Worm (Caenorhabditis elegans) whole organism, L2 larva: ENCODE measurements around the gene T22D1.1.

Experiments used
- C34F6.9 ChIP-seq: fragments of 150-350 bp; optimal IDR thresholded peaks from 2 replicates; lab custom pipeline; 2014; ENCODE audit warnings: missing biosample characterization, missing genetic modification characterization
- F13H6.1 ChIP-seq: sonication (generic microtip); optimal IDR thresholded peaks from 2 replicates; lab custom pipeline; 2016; ENCODE audit warnings: missing genetic modification characterization, missing compliant biosample characterization
- R02D3.7 ChIP-seq: fragments of 150-350 bp; optimal IDR thresholded peaks from 2 replicates; lab custom pipeline; 2014; ENCODE audit warnings: missing biosample characterization, missing genetic modification characterization
- Y55F3AM.14 ChIP-seq: fragments of 200-800 bp; sonication (Bioruptor generic); optimal IDR thresholded peaks from 2 replicates; lab custom pipeline; 2018; ENCODE audit warnings: mild to moderate bottlenecking, missing genetic modification characterization, missing compliant biosample characterization
- ZK546.5 ChIP-seq: sonication (generic microtip); optimal IDR thresholded peaks from 2 replicates; lab custom pipeline; 2017; ENCODE audit warnings: missing biosample characterization, missing genetic modification characterization
- alr-1 ChIP-seq: fragments of 150-350 bp; optimal IDR thresholded peaks from 2 replicates; lab custom pipeline; 2014; ENCODE audit warnings: missing biosample characterization, missing genetic modification characterization
- aly-2 ChIP-seq: fragments of 150-350 bp; optimal IDR thresholded peaks from 2 replicates; lab custom pipeline; 2014; ENCODE audit warnings: missing biosample characterization, missing genetic modification characterization
- ama-1 ChIP-seq: fragments of 150-350 bp; optimal IDR thresholded peaks from 2 replicates; lab custom pipeline; 2018; ENCODE audit warnings: inconsistent platforms
- blmp-1 ChIP-seq: sonication (generic microtip); optimal IDR thresholded peaks from 2 replicates; lab custom pipeline; 2017; ENCODE audit warnings: missing genetic modification characterization, mild to moderate bottlenecking, missing compliant biosample characterization, antibody characterized with exemption, moderate library complexity; ENCODE audit not compliant: insufficient read depth
- ceh-16 ChIP-seq: fragments of 150-350 bp; optimal IDR thresholded peaks from 2 replicates; lab custom pipeline; 2014; ENCODE audit warnings: missing biosample characterization, missing genetic modification characterization
- ceh-82 ChIP-seq: fragments of 150-350 bp; optimal IDR thresholded peaks from 2 replicates; lab custom pipeline; 2014; ENCODE audit warnings: missing biosample characterization, missing genetic modification characterization
- crh-2 ChIP-seq: sonication (generic microtip); optimal IDR thresholded peaks from 2 replicates; lab custom pipeline; 2017; ENCODE audit warnings: missing biosample characterization, missing genetic modification characterization
- dmd-4 ChIP-seq: sonication (generic microtip); optimal IDR thresholded peaks from 2 replicates; lab custom pipeline; 2017; ENCODE audit warnings: missing biosample characterization, missing genetic modification characterization
- egl-27 ChIP-seq: sonication (generic microtip); optimal IDR thresholded peaks from 3 replicates; lab custom pipeline; 2017; ENCODE audit warnings: missing biosample characterization, missing genetic modification reagents, missing genetic modification characterization
- elt-1 ChIP-seq: fragments of 150-350 bp; optimal IDR thresholded peaks from 2 replicates; lab custom pipeline; 2014; ENCODE audit warnings: missing biosample characterization, missing genetic modification characterization
- elt-3 ChIP-seq: sonication (generic microtip); optimal IDR thresholded peaks from 2 replicates; lab custom pipeline; 2017; ENCODE audit warnings: missing biosample characterization, missing genetic modification characterization
- fos-1 ChIP-seq: fragments of 150-350 bp; optimal IDR thresholded peaks from 2 replicates; lab custom pipeline; 2014; ENCODE audit warnings: missing biosample characterization, missing genetic modification characterization
- gmeb-1 ChIP-seq: fragments of 150-350 bp; optimal IDR thresholded peaks from 2 replicates; lab custom pipeline; 2014; ENCODE audit warnings: missing biosample characterization, missing genetic modification characterization
- lin-11 ChIP-seq: fragments of 150-350 bp; sonication (generic microtip); optimal IDR thresholded peaks from 2 replicates; lab custom pipeline; 2014; ENCODE audit warnings: missing biosample characterization, missing genetic modification characterization, inconsistent platforms, mixed read lengths
- lin-13 ChIP-seq: fragments of 150-350 bp; optimal IDR thresholded peaks from 2 replicates; lab custom pipeline; 2014; ENCODE audit warnings: missing biosample characterization, missing genetic modification reagents, missing genetic modification characterization
- lin-39 ChIP-seq: fragments of 150-350 bp; optimal IDR thresholded peaks from 2 replicates; lab custom pipeline; 2014; ENCODE audit warnings: missing biosample characterization, missing genetic modification reagents, missing genetic modification characterization
- lsy-2 ChIP-seq, 2 experiments: fragments of 150-350 bp in 1 of 2; sonication (generic microtip) in 1 of 2; optimal IDR thresholded peaks; 2 replicates each; lab custom pipeline; 2014 to 2017; ENCODE audit warnings: missing biosample characterization in 2 of 2, missing genetic modification characterization in 2 of 2
- mab-5 ChIP-seq: fragments of 150-350 bp; optimal IDR thresholded peaks from 2 replicates; lab custom pipeline; 2014; ENCODE audit warnings: missing biosample characterization, missing genetic modification characterization
- mbf-1 ChIP-seq: sonication (generic microtip); optimal IDR thresholded peaks from 2 replicates; lab custom pipeline; 2017; ENCODE audit warnings: missing biosample characterization, missing genetic modification characterization
- mdl-1 ChIP-seq, 2 experiments: fragments of 150-350 bp in 1 of 2; sonication (generic microtip) in 1 of 2; optimal IDR thresholded peaks; 2 replicates each; lab custom pipeline; 2017; ENCODE audit warnings: missing biosample characterization in 2 of 2, missing genetic modification characterization in 2 of 2
- nhr-10 ChIP-seq: sonication (generic microtip); optimal IDR thresholded peaks from 2 replicates; lab custom pipeline; 2017; ENCODE audit warnings: missing biosample characterization, missing genetic modification characterization
- nhr-11 ChIP-seq: fragments of 150-350 bp; optimal IDR thresholded peaks from 2 replicates; lab custom pipeline; 2014; ENCODE audit warnings: missing biosample characterization, missing genetic modification characterization
- nhr-12 ChIP-seq: fragments of 150-350 bp; optimal IDR thresholded peaks from 2 replicates; lab custom pipeline; 2014; ENCODE audit warnings: missing biosample characterization, missing genetic modification characterization
- nhr-129 ChIP-seq: fragments of 150-350 bp; optimal IDR thresholded peaks from 2 replicates; lab custom pipeline; 2014; ENCODE audit warnings: missing biosample characterization, missing genetic modification characterization
- nhr-21 ChIP-seq: fragments of 150-350 bp; optimal IDR thresholded peaks from 2 replicates; lab custom pipeline; 2014; ENCODE audit warnings: missing biosample characterization, missing genetic modification characterization
- nhr-23 ChIP-seq: fragments of 150-350 bp; optimal IDR thresholded peaks from 2 replicates; lab custom pipeline; 2014; ENCODE audit warnings: missing biosample characterization, missing genetic modification reagents, missing genetic modification characterization
- nhr-237 ChIP-seq: fragments of 150-350 bp; optimal IDR thresholded peaks from 2 replicates; lab custom pipeline; 2014; ENCODE audit warnings: missing biosample characterization, missing genetic modification characterization
- nhr-25 ChIP-seq: fragments of 150-350 bp; sonication (generic microtip); optimal IDR thresholded peaks from 3 replicates; lab custom pipeline; 2014; ENCODE audit warnings: missing biosample characterization, missing genetic modification characterization
- nhr-6 ChIP-seq: fragments of 150-350 bp; optimal IDR thresholded peaks from 2 replicates; lab custom pipeline; 2014; ENCODE audit warnings: missing biosample characterization, missing genetic modification characterization
- nhr-77 ChIP-seq: fragments of 150-350 bp; optimal IDR thresholded peaks from 2 replicates; lab custom pipeline; 2014; ENCODE audit warnings: missing biosample characterization, missing genetic modification characterization
- peb-1 ChIP-seq: fragments of 150-350 bp; optimal IDR thresholded peaks from 2 replicates; lab custom pipeline; 2014; ENCODE audit warnings: missing biosample characterization, missing genetic modification characterization
- sem-4 ChIP-seq: fragments of 150-350 bp; optimal IDR thresholded peaks from 2 replicates; lab custom pipeline; 2014; ENCODE audit warnings: missing biosample characterization, missing genetic modification reagents, missing genetic modification characterization
- skn-1 ChIP-seq: sonication (generic microtip); optimal IDR thresholded peaks from 2 replicates; lab custom pipeline; 2017; ENCODE audit warnings: missing biosample characterization, missing genetic modification characterization
- sma-3 ChIP-seq: sonication (generic microtip); optimal IDR thresholded peaks from 2 replicates; lab custom pipeline; 2016; ENCODE audit warnings: missing genetic modification reagents, missing genetic modification characterization, missing compliant biosample characterization
- sma-9 ChIP-seq, 2 experiments: fragments of 150-350 bp in 1 of 2; sonication (generic microtip) in 1 of 2; optimal IDR thresholded peaks; 2 replicates each; lab custom pipeline; 2014 to 2016; ENCODE audit warnings: missing genetic modification characterization in 2 of 2, mild to moderate bottlenecking in 1 of 2, missing biosample characterization in 1 of 2, missing compliant biosample characterization in 1 of 2, missing genetic modification reagents in 1 of 2, moderate library complexity in 1 of 2
- snpc-4 ChIP-seq: fragments of 150-350 bp; optimal IDR thresholded peaks from 2 replicates; lab custom pipeline; 2014; ENCODE audit warnings: missing biosample characterization, missing genetic modification characterization
- unc-39 ChIP-seq: fragments of 150-350 bp; optimal IDR thresholded peaks from 2 replicates; lab custom pipeline; 2014; ENCODE audit warnings: missing biosample characterization, missing genetic modification characterization
- unc-55 ChIP-seq: fragments of 150-350 bp; sonication (generic microtip); optimal IDR thresholded peaks from 3 replicates; lab custom pipeline; 2014; ENCODE audit warnings: missing biosample characterization, missing genetic modification reagents, missing genetic modification characterization
- unc-62 ChIP-seq: fragments of 150-350 bp; optimal IDR thresholded peaks from 2 replicates; lab custom pipeline; 2014; ENCODE audit warnings: missing biosample characterization, missing genetic modification reagents, missing genetic modification characterization
- zag-1 ChIP-seq: fragments of 150-350 bp; optimal IDR thresholded peaks from 2 replicates; lab custom pipeline; 2014; ENCODE audit warnings: missing biosample characterization, missing genetic modification characterization
- ztf-1 ChIP-seq: fragments of 200-800 bp; sonication (Bioruptor generic); conservative IDR thresholded peaks from 2 replicates; pipeline ENCODE4 v1.3.6; 2022; ENCODE audit warnings: missing genetic modification characterization, missing compliant biosample characterization
- ztf-11 ChIP-seq: sonication (generic microtip); optimal IDR thresholded peaks from 2 replicates; lab custom pipeline; 2017; ENCODE audit warnings: missing biosample characterization, missing genetic modification characterization
- ztf-4 ChIP-seq: fragments of 150-350 bp; optimal IDR thresholded peaks from 2 replicates; lab custom pipeline; 2014; ENCODE audit warnings: missing biosample characterization, missing genetic modification characterization

The T22D1.1 gene

ce11 chrIV:6880415-6880814 lies 42.8 kb upstream of the T22D1.1 start:
- peak; percentile 19 for TF ChIP-seq sma-3 (GFP tag; lab: Kevin White, UChicago)
- TF ChIP-seq nhr-12 (tag; lab: Kevin White, UChicago) = no peak
- no peak for TF ChIP-seq unc-39 (tag; lab: Kevin White, UChicago)
- no peak for TF ChIP-seq nhr-21 (tag; lab: Kevin White, UChicago)
- TF ChIP-seq sma-9 (GFP tag; optimal IDR thresholded peaks at IDR 0.05; lab: Kevin White, UChicago) = peak; percentile 86
- TF ChIP-seq sma-9 (tag; optimal IDR thresholded peaks at IDR 0.05; lab: Kevin White, UChicago) = no peak
- peak; percentile 33 for TF ChIP-seq crh-2 (tag; lab: Kevin White, UChicago)
- peak; percentile 87 for TF ChIP-seq fos-1 (tag; lab: Kevin White, UChicago)
- TF ChIP-seq F13H6.1 (tag; lab: Kevin White, UChicago) = peak; percentile 0
- TF ChIP-seq gmeb-1 (tag; lab: Kevin White, UChicago) = peak; percentile 42
- TF ChIP-seq, all 48 proteins: peak for 6

ce11 chrIV:6881183-6881582 lies 42.0 kb upstream of the T22D1.1 start:
- peak; percentile 45 for TF ChIP-seq unc-55 (GFP tag; lab: Kevin White, UChicago)
- TF ChIP-seq lin-39 (tag; lab: Kevin White, UChicago) = no peak
- TF ChIP-seq lin-11 = no peak
- no peak for TF ChIP-seq nhr-10 (tag; lab: Kevin White, UChicago)
- TF ChIP-seq nhr-23 (tag; lab: Kevin White, UChicago) = no peak
- no peak for TF ChIP-seq mbf-1 (tag; lab: Kevin White, UChicago)
- peak; percentile 53 for TF ChIP-seq sem-4
- no peak for TF ChIP-seq nhr-237 (tag; lab: Kevin White, UChicago)
- no peak for TF ChIP-seq dmd-4
- no peak for TF ChIP-seq ztf-1 (GFP tag; lab: Robert Waterston, UW)
- TF ChIP-seq nhr-12 (tag; lab: Kevin White, UChicago) = no peak
- peak; percentile 67 for TF ChIP-seq zag-1
- TF ChIP-seq ceh-16 = no peak
- TF ChIP-seq nhr-21 (tag; lab: Kevin White, UChicago) = peak; percentile 24
- TF ChIP-seq alr-1 (tag; lab: Kevin White, UChicago) = no peak
- TF ChIP-seq F13H6.1 (tag; lab: Kevin White, UChicago) = peak; percentile 89
- TF ChIP-seq elt-1 = no peak
- TF ChIP-seq ZK546.5 = no peak
- no peak for TF ChIP-seq ztf-4 (tag; lab: Kevin White, UChicago)
- peak; percentile 100 for TF ChIP-seq sma-9 (GFP tag; optimal IDR thresholded peaks at IDR 0.05; lab: Kevin White, UChicago)
- TF ChIP-seq sma-9 (tag; optimal IDR thresholded peaks at IDR 0.05; lab: Kevin White, UChicago) = peak; percentile 86
- TF ChIP-seq unc-39 (tag; lab: Kevin White, UChicago) = no peak
- TF ChIP-seq ceh-82 = no peak
- TF ChIP-seq mab-5 (tag; lab: Kevin White, UChicago) = peak; percentile 51
- TF ChIP-seq snpc-4 (tag; lab: Kevin White, UChicago) = peak; percentile 3
- peak; percentile 39 for TF ChIP-seq crh-2 (tag; lab: Kevin White, UChicago)
- TF ChIP-seq mdl-1 (tag; optimal IDR thresholded peaks at IDR 0.05; lab: Kevin White, UChicago) = peak; percentile 49 to 62
- peak; percentile 86 for TF ChIP-seq nhr-129
- no peak for TF ChIP-seq ama-1 (lab: Kevin White, UChicago)
- no peak for TF ChIP-seq gmeb-1 (tag; lab: Kevin White, UChicago)
- TF ChIP-seq fos-1 (tag; lab: Kevin White, UChicago) = peak; percentile 66
- peak; percentile 71 for TF ChIP-seq egl-27
- no peak for TF ChIP-seq skn-1 (tag; lab: Kevin White, UChicago)
- TF ChIP-seq R02D3.7 (tag; lab: Kevin White, UChicago) = no peak
- no peak for TF ChIP-seq nhr-11 (tag; lab: Kevin White, UChicago)
- peak; percentile 60 for TF ChIP-seq C34F6.9 (tag; lab: Kevin White, UChicago)
- peak in 1 of 2 experiments; percentile 75 for TF ChIP-seq lsy-2 (tag; optimal IDR thresholded peaks at IDR 0.05; lab: Kevin White, UChicago)
- no peak for TF ChIP-seq ztf-11 (tag; lab: Kevin White, UChicago)
- peak; percentile 8 for TF ChIP-seq blmp-1 (tag; lab: Kevin White, UChicago)
- TF ChIP-seq nhr-6 (tag; lab: Kevin White, UChicago) = peak; percentile 42
- no peak for TF ChIP-seq unc-62
- no peak for TF ChIP-seq sma-3 (GFP tag; lab: Kevin White, UChicago)
- no peak for TF ChIP-seq nhr-77 (tag; lab: Kevin White, UChicago)
- no peak for TF ChIP-seq aly-2 (tag; lab: Kevin White, UChicago)
- no peak for TF ChIP-seq nhr-25 (tag; lab: Kevin White, UChicago)
- no peak for TF ChIP-seq peb-1 (tag; lab: Kevin White, UChicago)
- no peak for TF ChIP-seq elt-3
- no peak for TF ChIP-seq Y55F3AM.14 (GFP tag; lab: Kevin White, UChicago)
- TF ChIP-seq lin-13 (GFP tag; lab: Kevin White, UChicago) = peak; percentile 42
